Worm (Caenorhabditis elegans) whole organism, L3 larva: ENCODE measurements around the gene str-249.

Experiments used
- R02D3.7 ChIP-seq: fragments of 150-350 bp; optimal IDR thresholded peaks from 2 replicates; lab custom pipeline; 2014; ENCODE audit warnings: missing biosample characterization, missing genetic modification characterization
- aly-2 ChIP-seq: fragments of 150-350 bp; optimal IDR thresholded peaks from 2 replicates; lab custom pipeline; 2014; ENCODE audit warnings: missing biosample characterization, missing genetic modification characterization
- ama-1 ChIP-seq: fragments of 150-350 bp; optimal IDR thresholded peaks from 2 replicates; lab custom pipeline; 2018
- ceh-16 ChIP-seq: sonication (generic microtip); optimal IDR thresholded peaks from 2 replicates; lab custom pipeline; 2017; ENCODE audit warnings: missing biosample characterization, missing genetic modification characterization
- ceh-28 ChIP-seq: fragments of 150-350 bp; optimal IDR thresholded peaks from 2 replicates; lab custom pipeline; 2014; ENCODE audit warnings: missing biosample characterization, missing genetic modification reagents, missing genetic modification characterization
- ceh-82 ChIP-seq: fragments of 150-350 bp; optimal IDR thresholded peaks from 2 replicates; lab custom pipeline; 2014; ENCODE audit warnings: missing biosample characterization, missing genetic modification characterization
- ceh-9 ChIP-seq: sonication (generic microtip); optimal IDR thresholded peaks from 2 replicates; lab custom pipeline; 2018; ENCODE audit warnings: missing biosample characterization, missing genetic modification characterization
- daf-12 ChIP-seq: fragments of 150-350 bp; optimal IDR thresholded peaks from 2 replicates; lab custom pipeline; 2014; ENCODE audit warnings: missing biosample characterization, missing genetic modification reagents, missing genetic modification characterization
- egl-27 ChIP-seq: sonication (generic microtip); optimal IDR thresholded peaks from 4 replicates; lab custom pipeline; 2017; ENCODE audit warnings: missing biosample characterization, missing genetic modification reagents, missing genetic modification characterization
- egl-5 ChIP-seq: fragments of 150-350 bp; optimal IDR thresholded peaks from 2 replicates; lab custom pipeline; 2017; ENCODE audit warnings: missing biosample characterization, missing genetic modification reagents, missing genetic modification characterization, inconsistent platforms
- elt-1 ChIP-seq: fragments of 150-350 bp; optimal IDR thresholded peaks from 2 replicates; lab custom pipeline; 2014; ENCODE audit warnings: missing biosample characterization, missing genetic modification characterization
- elt-2 ChIP-seq: sonication (generic microtip); optimal IDR thresholded peaks from 2 replicates; lab custom pipeline; 2016; ENCODE audit warnings: missing genetic modification reagents, mild to moderate bottlenecking, missing genetic modification characterization, missing compliant biosample characterization
- elt-3 ChIP-seq, 3 experiments: fragments of 150-350 bp in 1 of 3; sonication (generic microtip) in 2 of 3; optimal IDR thresholded peaks; 2 replicates in 2 of 3; 4 replicates in 1 of 3; lab custom pipeline; 2014 to 2017; ENCODE audit warnings: missing biosample characterization in 3 of 3, missing genetic modification characterization in 3 of 3
- eor-1 ChIP-seq, 2 experiments: fragments of 150-350 bp; optimal IDR thresholded peaks; 2 replicates each; lab custom pipeline; 2014 to 2018; ENCODE audit warnings: missing biosample characterization in 2 of 2, missing genetic modification characterization in 2 of 2
- fkh-10 ChIP-seq: sonication (generic microtip); optimal IDR thresholded peaks from 2 replicates; lab custom pipeline; 2017; ENCODE audit warnings: missing biosample characterization, missing genetic modification reagents, missing genetic modification characterization
- fkh-2 ChIP-seq: fragments of 150-350 bp; optimal IDR thresholded peaks from 2 replicates; lab custom pipeline; 2014; ENCODE audit warnings: missing biosample characterization, missing genetic modification reagents, missing genetic modification characterization
- fos-1 ChIP-seq: fragments of 150-350 bp; optimal IDR thresholded peaks from 2 replicates; lab custom pipeline; 2014; ENCODE audit warnings: missing biosample characterization, missing genetic modification characterization
- hmg-11 ChIP-seq: sonication (generic microtip); optimal IDR thresholded peaks from 2 replicates; lab custom pipeline; 2016; ENCODE audit warnings: missing genetic modification characterization, missing compliant biosample characterization
- jun-1 ChIP-seq: fragments of 150-350 bp; optimal IDR thresholded peaks from 2 replicates; lab custom pipeline; 2014; ENCODE audit warnings: missing biosample characterization, missing genetic modification reagents, missing genetic modification characterization
- lin-15B ChIP-seq: fragments of 150-350 bp; optimal IDR thresholded peaks from 2 replicates; lab custom pipeline; 2014; ENCODE audit warnings: missing biosample characterization, missing genetic modification characterization
- lin-39 ChIP-seq: fragments of 150-350 bp; optimal IDR thresholded peaks from 2 replicates; lab custom pipeline; 2018; ENCODE audit warnings: missing biosample characterization, missing genetic modification reagents, missing genetic modification characterization
- lsy-12 ChIP-seq: sonication (generic microtip); optimal IDR thresholded peaks from 2 replicates; lab custom pipeline; 2016; ENCODE audit warnings: mild to moderate bottlenecking, missing genetic modification characterization, missing compliant biosample characterization
- mdl-1 ChIP-seq: fragments of 150-350 bp; optimal IDR thresholded peaks from 2 replicates; lab custom pipeline; 2014; ENCODE audit warnings: missing biosample characterization, missing genetic modification characterization
- mml-1 ChIP-seq: fragments of 150-350 bp; sonication (generic microtip); optimal IDR thresholded peaks from 3 replicates; lab custom pipeline; 2014; ENCODE audit warnings: missing biosample characterization, missing genetic modification characterization
- nfya-1 ChIP-seq: sonication (generic microtip); optimal IDR thresholded peaks from 2 replicates; lab custom pipeline; 2017; ENCODE audit warnings: missing genetic modification characterization, mild to moderate bottlenecking, missing compliant biosample characterization, antibody characterized with exemption, moderate library complexity; ENCODE audit not compliant: insufficient read depth
- nhr-11 ChIP-seq: fragments of 150-350 bp; optimal IDR thresholded peaks from 2 replicates; lab custom pipeline; 2014; ENCODE audit warnings: missing biosample characterization, missing genetic modification characterization
- nhr-12 ChIP-seq: fragments of 150-350 bp; optimal IDR thresholded peaks from 2 replicates; lab custom pipeline; 2014; ENCODE audit warnings: missing biosample characterization, missing genetic modification characterization
- nhr-237 ChIP-seq: fragments of 150-350 bp; optimal IDR thresholded peaks from 2 replicates; lab custom pipeline; 2014; ENCODE audit warnings: missing biosample characterization, missing genetic modification characterization
- nhr-25 ChIP-seq: sonication (generic microtip); optimal IDR thresholded peaks from 2 replicates; lab custom pipeline; 2017; ENCODE audit warnings: missing biosample characterization, missing genetic modification characterization
- nhr-43 ChIP-seq: sonication (generic microtip); optimal IDR thresholded peaks from 2 replicates; lab custom pipeline; 2016; ENCODE audit warnings: mild to moderate bottlenecking, missing genetic modification characterization, missing compliant biosample characterization; ENCODE audit not compliant: poor library complexity, severe bottlenecking
- nhr-76 ChIP-seq: fragments of 150-350 bp; sonication (generic microtip); optimal IDR thresholded peaks from 5 replicates; lab custom pipeline; 2014; ENCODE audit warnings: missing biosample characterization, missing genetic modification characterization
- pha-4 ChIP-seq: fragments of 150-350 bp; optimal IDR thresholded peaks from 2 replicates; lab custom pipeline; 2014; ENCODE audit warnings: missing biosample characterization, missing genetic modification reagents, missing genetic modification characterization
- pqm-1 ChIP-seq: fragments of 150-350 bp; optimal IDR thresholded peaks from 2 replicates; lab custom pipeline; 2017; ENCODE audit warnings: missing biosample characterization, missing genetic modification characterization, inconsistent platforms
- skn-1 ChIP-seq: fragments of 150-350 bp; optimal IDR thresholded peaks from 2 replicates; lab custom pipeline; 2014; ENCODE audit warnings: missing biosample characterization, missing genetic modification characterization
- snpc-4 ChIP-seq: fragments of 150-350 bp; optimal IDR thresholded peaks from 2 replicates; lab custom pipeline; 2014; ENCODE audit warnings: missing biosample characterization, missing genetic modification characterization
- unc-39 ChIP-seq: sonication (generic microtip); optimal IDR thresholded peaks from 4 replicates; lab custom pipeline; 2017; ENCODE audit warnings: missing biosample characterization, missing genetic modification characterization
- unc-62 ChIP-seq: fragments of 150-350 bp; sonication (generic microtip); optimal IDR thresholded peaks from 4 replicates; lab custom pipeline; 2014; ENCODE audit warnings: missing biosample characterization, missing genetic modification reagents, missing genetic modification characterization
- zag-1 ChIP-seq: fragments of 150-350 bp; optimal IDR thresholded peaks from 2 replicates; lab custom pipeline; 2014; ENCODE audit warnings: missing biosample characterization, missing genetic modification characterization
- ztf-4 ChIP-seq: fragments of 150-350 bp; optimal IDR thresholded peaks from 2 replicates; lab custom pipeline; 2014; ENCODE audit warnings: missing biosample characterization, missing genetic modification characterization

Gene str-249

ce11 chrIV:7149020-7149601, 37.5 kb downstream of the str-249 start, which contains the start of gene C34D4.4:
Gene C34D4.4, plus strand, starts transcription at chrIV:7149361.
- peak; percentile 14 for TF ChIP-seq lin-39 (tag; lab: Kevin White, UChicago)
- no peak for TF ChIP-seq fkh-10 (GFP tag; lab: Kevin White, UChicago)
- TF ChIP-seq hmg-11 (tag; lab: Kevin White, UChicago): peak; percentile 23
- no peak for TF ChIP-seq aly-2
- TF ChIP-seq nhr-11 (tag; lab: Kevin White, UChicago): no peak
- TF ChIP-seq snpc-4: peak; percentile 28
- no peak for TF ChIP-seq pqm-1 (tag; lab: Kevin White, UChicago)
- no peak for TF ChIP-seq ceh-82
- no peak for TF ChIP-seq unc-62 (GFP tag; lab: Kevin White, UChicago)
- TF ChIP-seq lin-15B: peak; percentile 48
- no peak for TF ChIP-seq jun-1
- no peak for TF ChIP-seq R02D3.7 (tag; lab: Kevin White, UChicago)
- no peak for TF ChIP-seq ztf-4 (tag; lab: Kevin White, UChicago)
- TF ChIP-seq nhr-43 (tag; lab: Kevin White, UChicago): no peak
- peak; percentile 75 for TF ChIP-seq nfya-1 (tag; lab: Kevin White, UChicago)
- no peak for TF ChIP-seq nhr-237
- no peak for TF ChIP-seq ceh-16 (tag; lab: Kevin White, UChicago)
- no peak for TF ChIP-seq eor-1 (tag; optimal IDR thresholded peaks at IDR 0.05; lab: Kevin White, UChicago)
- TF ChIP-seq unc-39: no peak
- TF ChIP-seq elt-3 (tag; optimal IDR thresholded peaks at IDR 0.05; lab: Kevin White, UChicago): no peak
- TF ChIP-seq nhr-25 (tag; lab: Kevin White, UChicago): peak; percentile 16
- no peak for TF ChIP-seq zag-1 (tag; lab: Kevin White, UChicago)
- TF ChIP-seq ama-1 (lab: Kevin White, UChicago): peak; percentile 16
- TF ChIP-seq, all 47 proteins: peak for 7

ce11 chrIV:7147722-7148121, 38.9 kb downstream of the str-249 start:
- TF ChIP-seq hmg-11 (tag; lab: Kevin White, UChicago): peak; percentile 33
- peak; percentile 55 for TF ChIP-seq snpc-4
- TF ChIP-seq lin-15B: peak; percentile 8
- peak; percentile 32 for TF ChIP-seq nfya-1 (tag; lab: Kevin White, UChicago)
- TF ChIP-seq nhr-12: no peak
- TF ChIP-seq elt-2 (tag; lab: Kevin White, UChicago): peak; percentile 11
- no peak for TF ChIP-seq R02D3.7 (tag; lab: Kevin White, UChicago)
- peak; percentile 90 for TF ChIP-seq pha-4 (tag; lab: Kevin White, UChicago)

DNA sequence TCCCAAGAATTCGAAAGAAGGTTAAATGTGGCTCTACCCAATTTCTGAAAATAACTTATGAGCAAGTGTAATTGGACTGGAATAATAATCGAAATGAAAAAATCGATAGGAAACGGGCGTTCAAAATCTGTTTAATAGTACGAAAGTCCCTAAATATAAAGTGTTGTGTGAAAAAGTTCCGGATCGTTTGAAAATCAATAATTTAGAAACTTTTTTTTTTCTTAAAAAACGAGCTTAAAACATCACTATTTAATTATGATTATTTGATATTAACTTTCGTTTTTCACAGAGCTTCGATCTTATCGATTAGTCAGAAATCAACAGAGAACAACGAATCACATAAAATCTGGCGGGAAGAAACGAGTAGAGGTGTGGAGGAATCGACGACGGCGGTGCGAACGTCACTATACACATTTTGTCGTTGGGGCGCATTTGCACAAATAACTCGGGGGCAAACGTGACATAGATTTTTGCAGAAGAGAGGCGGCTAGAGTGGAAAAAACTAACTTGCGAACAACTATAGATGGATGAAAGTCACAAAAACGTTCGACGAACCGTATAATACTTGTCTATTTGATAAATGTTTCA, 41.9 kb downstream of the str-249 start, which contains the start of gene hecd-1:
TSS of gene hecd-1 (minus strand) at position 51 of the 588 bp plus-strand sequence.
- TF ChIP-seq elt-3 (tag; optimal IDR thresholded peaks at IDR 0.05; lab: Kevin White, UChicago) (no peak), nhr-25 (tag; lab: Kevin White, UChicago) (peak; percentile 7), nhr-76 (tag; lab: Kevin White, UChicago) (no peak), lin-15B (peak; percentile 30), fos-1 (no peak)
- TF ChIP-seq, all 47 proteins: peak for 2

ce11 chrIV:7139143-7139542, 47.5 kb downstream of the str-249 start:
- no peak for TF ChIP-seq elt-3 (tag; optimal IDR thresholded peaks at IDR 0.05; lab: Kevin White, UChicago)
- TF ChIP-seq nhr-43 (tag; lab: Kevin White, UChicago): no peak
- TF ChIP-seq mdl-1 (tag; lab: Kevin White, UChicago): no peak
- no peak for TF ChIP-seq ceh-9 (tag; lab: Kevin White, UChicago)
- TF ChIP-seq elt-1: no peak
- no peak for TF ChIP-seq mml-1 (tag; lab: Kevin White, UChicago)
- no peak for TF ChIP-seq ceh-28 (tag; lab: Kevin White, UChicago)
- no peak for TF ChIP-seq fkh-10 (GFP tag; lab: Kevin White, UChicago)
- TF ChIP-seq snpc-4: no peak
- TF ChIP-seq nhr-11 (tag; lab: Kevin White, UChicago): no peak
- TF ChIP-seq zag-1 (tag; lab: Kevin White, UChicago): no peak
- TF ChIP-seq skn-1: no peak
- TF ChIP-seq daf-12 (tag; lab: Kevin White, UChicago): no peak
- no peak for TF ChIP-seq egl-27
- no peak for TF ChIP-seq egl-5 (tag; lab: Kevin White, UChicago)
- TF ChIP-seq fkh-2 (tag; lab: Kevin White, UChicago): no peak
- no peak for TF ChIP-seq nhr-12
- no peak for TF ChIP-seq lsy-12
